Fruit fly (Drosophila melanogaster): ENCODE data around the gene CG34453.

The CG34453 gene

DNA sequence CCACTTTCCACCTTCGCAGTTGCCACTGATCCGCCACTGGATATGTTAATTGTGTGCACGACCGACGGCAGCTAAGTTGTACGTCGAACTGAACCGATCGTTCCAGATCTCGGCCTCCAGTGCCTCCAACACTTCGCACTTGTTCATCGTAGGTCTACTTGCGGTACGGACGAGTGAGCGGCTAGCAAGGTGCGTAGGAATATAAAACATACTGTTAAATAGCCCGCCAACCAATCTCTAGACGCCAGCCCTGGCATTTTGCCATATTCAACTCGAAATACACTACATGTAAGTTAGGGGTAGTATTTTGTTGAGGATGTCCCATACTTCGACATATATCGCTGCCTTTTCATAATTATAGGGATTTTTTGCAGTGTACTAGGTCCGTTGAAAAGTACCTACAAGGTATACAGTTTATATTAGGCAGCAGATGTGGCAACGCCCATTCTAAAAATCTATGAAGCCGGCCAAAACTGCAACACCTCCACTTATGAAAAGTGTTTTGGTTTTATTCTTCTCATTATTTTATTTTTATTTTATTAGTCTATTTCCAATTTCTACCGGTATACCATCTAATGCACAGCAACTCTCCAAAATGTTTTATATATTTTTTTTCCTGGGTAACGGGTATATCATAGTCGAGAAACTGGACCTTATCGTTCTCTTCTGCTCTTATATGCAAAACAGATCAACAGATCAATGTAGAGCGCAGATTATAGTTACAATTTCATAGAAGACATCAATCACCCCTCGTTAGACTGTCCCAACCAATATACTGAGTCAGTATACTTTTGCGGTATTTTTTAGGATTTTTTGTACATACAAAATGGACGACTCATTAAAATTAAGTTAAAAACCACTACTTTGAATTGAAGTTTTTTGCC is 9.9 kb downstream of the CG34453 start, which contains the start of the genes pyx and CG33229 (continued):
- TF ChIP-seq ss (GFP tag; optimal IDR thresholded peaks at IDR 0.05) (peak; percentile 12 to 44), dsx (GFP tag; optimal IDR thresholded peaks at IDR 0.05; ENCODE audit: poor library complexity, severe bottlenecking) (peak; percentile 67), CG4318 (GFP tag; optimal IDR thresholded peaks at IDR 0.05) (no peak), Eip93F (GFP tag; optimal IDR thresholded peaks at IDR 0.05) (peak; percentile 79), esn (GFP tag; optimal IDR thresholded peaks at IDR 0.05) (peak; percentile 88), CG3919 (GFP tag; optimal IDR thresholded peaks at IDR 0.05) (peak; percentile 78), acj6 (GFP tag; optimal IDR thresholded peaks at IDR 0.05) (peak; percentile 88), cyc (GFP tag; optimal IDR thresholded peaks at IDR 0.05) (peak; percentile 89), CG8119 (GFP tag; IDR thresholded peaks at IDR 0.05) (peak; percentile 74)

DNA sequence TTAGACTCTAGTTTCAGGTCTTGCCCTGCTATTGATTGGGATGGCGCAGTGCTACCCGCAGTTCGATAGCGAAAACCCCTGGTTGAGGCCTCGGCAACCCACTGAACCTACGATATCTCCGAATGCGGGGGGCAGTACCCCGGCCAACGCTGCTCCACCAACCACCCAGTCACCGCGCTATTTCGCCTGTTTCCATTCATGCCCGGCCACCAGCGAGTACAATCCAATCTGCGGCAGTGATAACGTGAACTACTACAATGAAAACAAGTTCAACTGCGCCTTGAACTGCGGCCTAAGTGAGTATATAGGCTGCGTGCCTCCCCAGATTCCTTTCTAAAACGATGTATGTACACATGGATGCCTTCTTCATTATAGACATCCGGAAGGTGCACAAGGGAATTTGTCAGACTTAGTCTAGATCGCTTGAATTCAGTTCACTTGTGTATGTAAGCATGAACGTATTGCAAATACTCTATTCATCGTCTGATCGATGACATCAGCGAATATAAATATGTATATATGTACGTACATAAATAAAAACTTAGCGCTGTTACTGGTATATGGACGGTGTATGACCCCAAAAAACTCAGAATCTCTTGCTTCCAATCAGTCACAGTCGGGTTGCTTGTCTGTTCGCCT is 15.6 kb downstream of the CG34453 start, which contains the start of gene CG13877:
CG13877 (plus strand) TSS at position 589 of the 639 bp plus-strand sequence.
- TF ChIP-seq svp (GFP tag) (peak; percentile 92), lz (GFP tag; optimal IDR thresholded peaks at IDR 0.05) (no peak)

DNA sequence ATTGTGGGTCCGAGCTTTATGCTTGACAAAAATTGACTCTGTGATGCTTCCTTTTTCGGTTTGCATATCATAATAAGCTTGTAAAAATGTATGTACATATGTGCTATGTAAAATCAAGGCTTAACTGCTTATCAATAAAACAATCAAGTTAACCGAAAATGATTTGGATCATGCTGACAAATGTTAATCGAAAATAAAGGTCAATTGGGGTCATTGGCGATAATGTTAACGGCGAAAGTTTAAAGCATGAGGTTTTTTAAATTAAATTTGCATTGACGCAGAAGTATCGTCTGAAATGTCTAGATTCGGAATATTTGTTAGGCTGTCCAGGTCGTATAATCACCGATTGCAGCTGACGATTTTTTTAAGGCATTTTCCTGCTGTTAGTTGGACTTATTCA is 16.8 kb downstream of the CG34453 start, which contains the start of gene Kaz1-ORFB:
Kaz1-ORFB (plus strand) TSS at position 301 of the 400 bp plus-strand sequence.
- TF ChIP-seq lz (GFP tag; optimal IDR thresholded peaks at IDR 0.05) (no peak), eg (GFP tag; IDR thresholded peaks at IDR 0.05) (no peak)

DNA sequence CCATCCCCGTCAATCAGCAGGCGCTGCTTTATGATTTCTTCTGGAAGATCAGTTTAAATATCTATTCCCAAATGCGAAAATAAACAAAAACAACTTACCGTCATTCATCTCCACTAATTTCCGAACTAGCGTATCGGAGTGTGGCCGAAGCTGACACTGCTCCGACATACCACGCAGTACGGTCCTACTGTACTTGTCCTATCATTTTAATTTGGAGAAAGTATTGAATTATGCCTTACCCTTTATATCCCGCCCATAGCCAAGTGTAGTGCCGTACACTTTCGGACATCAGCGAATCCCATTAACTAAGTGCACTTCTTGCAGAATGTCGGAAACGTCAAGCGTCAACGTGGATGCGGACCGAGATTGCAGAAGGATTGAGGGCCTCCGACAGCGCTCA is 20.6 kb downstream of the CG34453 start, which contains the start of the genes thoc7 and Dis3l2:
thoc7 (minus strand) TSS at position 168 of the 400 bp plus-strand sequence.
Dis3l2 (plus strand) TSS at position 190 of the 400 bp plus-strand sequence.
- TF ChIP-seq CG6854 (GFP tag; optimal IDR thresholded peaks at IDR 0.05), result no peak
- no peak for TF ChIP-seq ss (GFP tag; optimal IDR thresholded peaks at IDR 0.05)

DNA sequence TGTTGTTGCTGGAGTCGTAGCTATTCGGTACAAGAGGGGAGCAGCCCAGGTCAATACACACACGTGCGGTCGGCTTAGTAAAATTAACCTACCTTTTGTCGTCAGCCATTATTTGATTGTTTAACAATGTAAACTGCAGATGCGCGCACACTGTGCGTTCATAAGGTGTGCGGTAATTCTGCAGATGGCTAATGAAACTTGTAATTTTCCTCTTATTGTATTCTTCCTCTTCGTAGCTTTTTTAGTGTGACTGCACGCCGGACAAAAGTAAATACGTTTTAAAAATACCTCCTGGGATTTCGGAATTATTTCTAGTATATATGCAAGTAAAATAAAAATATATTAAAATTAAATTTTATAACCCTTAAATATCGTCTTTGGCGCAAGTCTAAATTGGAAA is 22.0 kb downstream of the CG34453 start, which contains the start of gene Prp4k:
Prp4k (minus strand) TSS at position 258 of the 400 bp plus-strand sequence.
- TF ChIP-seq CG15336 (GFP tag; IDR thresholded peaks at IDR 0.05), result peak; percentile 27; the same call in 1 of the 2 replicates
- no peak for TF ChIP-seq Lpt (GFP tag; optimal IDR thresholded peaks at IDR 0.05)
- no peak for TF ChIP-seq fkh (GFP tag; optimal IDR thresholded peaks at IDR 0.05)
- TF ChIP-seq CG3032 (tag; optimal IDR thresholded peaks at IDR 0.05), result peak; percentile 20
- no peak for TF ChIP-seq CG6163 (GFP tag; IDR thresholded peaks at IDR 0.05)
- TF ChIP-seq CG3919 (GFP tag; optimal IDR thresholded peaks at IDR 0.05), result no peak
- TF ChIP-seq achi (GFP tag; optimal IDR thresholded peaks at IDR 0.05), result no peak

DNA sequence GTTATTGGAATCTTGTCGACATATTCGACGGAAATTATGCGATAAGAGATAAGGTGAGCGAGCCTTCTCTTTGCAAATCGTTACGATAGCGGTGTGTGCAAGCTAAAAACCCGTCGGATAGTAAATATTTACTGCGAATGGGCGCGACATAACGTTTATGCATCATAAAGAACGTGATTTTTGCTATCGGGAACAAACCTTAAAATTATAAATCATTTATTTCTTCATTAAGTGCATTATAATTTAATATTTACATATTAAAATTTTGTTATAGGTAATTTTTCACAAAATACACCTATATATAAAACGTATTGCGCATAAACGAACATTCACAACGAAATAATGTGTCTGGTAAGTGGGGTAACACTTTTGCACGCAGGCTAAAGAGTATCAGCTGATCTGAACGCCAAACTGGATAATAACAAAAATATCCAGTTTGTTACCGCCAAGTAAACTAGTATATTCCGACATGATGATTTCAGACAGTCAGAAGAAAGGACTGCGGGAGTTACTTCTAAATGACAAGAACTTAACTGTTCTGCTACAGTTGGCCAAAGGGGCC is 27.3 kb downstream of the CG34453 start, which contains the start of the genes Gk1 and CG13876:
Gk1 (minus strand) TSS at position 122 of the 562 bp plus-strand sequence.
CG13876 (plus strand) TSS at position 412 of the 562 bp plus-strand sequence.
- TF ChIP-seq CG11762 (GFP tag; optimal IDR thresholded peaks at IDR 0.05; ENCODE audit: insufficient read depth) (peak; percentile 91), net (GFP tag; optimal IDR thresholded peaks at IDR 0.05) (peak; percentile 94), CG8119 (GFP tag; IDR thresholded peaks at IDR 0.05) (peak; percentile 97), Hr38 (GFP tag; optimal IDR thresholded peaks at IDR 0.05) (no peak), fkh (GFP tag; optimal IDR thresholded peaks at IDR 0.05) (peak; percentile 99), CG3032 (tag; optimal IDR thresholded peaks at IDR 0.05) (peak; percentile 98), CG4318 (GFP tag; optimal IDR thresholded peaks at IDR 0.05) (no peak), dsx (GFP tag; optimal IDR thresholded peaks at IDR 0.05; ENCODE audit: poor library complexity, severe bottlenecking) (peak; percentile 97), CG6276 (GFP tag; optimal IDR thresholded peaks at IDR 0.05) (peak; percentile 95), CG34406 (GFP tag; optimal IDR thresholded peaks at IDR 0.05) (peak; percentile 97), dac (GFP tag; optimal IDR thresholded peaks at IDR 0.05) (peak; percentile 90), Hr4 (GFP tag; optimal IDR thresholded peaks at IDR 0.05) (no peak), CG6792 (GFP tag; optimal IDR thresholded peaks at IDR 0.05) (peak; percentile 92), CG16779 (tag; optimal IDR thresholded peaks at IDR 0.05) (peak; percentile 95), Eip75B (GFP tag; optimal IDR thresholded peaks at IDR 0.05) (no peak), CG11294 (GFP tag; IDR thresholded peaks at IDR 0.05) (peak; percentile 89), Met (GFP tag; optimal IDR thresholded peaks at IDR 0.05) (no peak), CG7368 (GFP tag; optimal IDR thresholded peaks at IDR 0.05) (no peak), CG6854 (GFP tag; optimal IDR thresholded peaks at IDR 0.05) (peak; percentile 90), esn (GFP tag; optimal IDR thresholded peaks at IDR 0.05) (peak; percentile 93), Sox15 (GFP tag; optimal IDR thresholded peaks at IDR 0.05) (peak; percentile 83), acj6 (GFP tag; optimal IDR thresholded peaks at IDR 0.05) (peak; percentile 96), Ets21C (GFP tag; optimal IDR thresholded peaks at IDR 0.05) (no peak), Gug (GFP tag; IDR thresholded peaks at IDR 0.05) (peak; percentile 94), CG6808 (GFP tag; optimal IDR thresholded peaks at IDR 0.05) (no peak)
